Fruit fly (Drosophila melanogaster): Measurements from ENCODE around the gene ND-15.

DNA sequence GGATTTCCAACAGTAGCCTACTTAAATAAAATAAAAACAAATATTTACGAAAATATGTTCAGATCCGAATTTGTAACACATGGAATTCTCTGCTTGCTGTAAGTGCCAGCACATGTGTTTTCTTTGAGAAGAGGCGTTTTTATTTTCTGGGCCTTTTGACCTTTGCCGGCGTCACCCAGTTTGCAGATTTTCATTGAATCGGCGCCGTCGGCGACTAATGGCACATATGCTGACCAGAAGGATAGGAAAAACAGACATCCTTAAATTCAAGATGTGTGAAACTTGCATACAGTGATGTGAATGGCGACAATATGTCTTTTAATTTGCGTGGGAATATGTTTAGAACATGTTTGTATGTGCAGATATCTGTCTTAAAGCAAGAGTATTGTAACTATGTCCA, 24.4 kb upstream of the ND-15 start:
- TF ChIP-seq CG34367 (tag; optimal IDR thresholded peaks at IDR 0.05) = no peak
- TF ChIP-seq CG14655 (GFP tag; optimal IDR thresholded peaks at IDR 0.05) = no peak
- TF ChIP-seq Snoo (tag; optimal IDR thresholded peaks at IDR 0.05) = no peak
- no peak for TF ChIP-seq CG10348 (GFP tag; IDR thresholded peaks at IDR 0.05)
- no peak for TF ChIP-seq Ets98B (GFP tag; IDR thresholded peaks at IDR 0.05)

Data from whole organism, pupa.